Fruit fly (Drosophila melanogaster) whole organism, adult: ENCODE measurements around the gene Fie.

ENCODE experiments used
- CG11617 ChIP-seq: fragments of 200-800 bp; sonication (Bioruptor generic); optimal IDR thresholded peaks from 2 replicates; lab custom pipeline; 2017; ENCODE audit warnings: mild to moderate bottlenecking, missing biosample characterization, missing genetic modification reagents, missing genetic modification characterization
- CG14711 ChIP-seq: fragments of 200-800 bp; sonication (Bioruptor generic); optimal IDR thresholded peaks from 2 replicates; lab custom pipeline; 2018; ENCODE audit warnings: missing biosample characterization, mild to moderate bottlenecking, missing genetic modification characterization, moderate library complexity
- CG1620 ChIP-seq: fragments of 200-800 bp; sonication (Bioruptor generic); optimal IDR thresholded peaks from 2 replicates; lab custom pipeline; 2016; ENCODE audit warnings: missing biosample characterization, missing genetic modification characterization
- CG33017 ChIP-seq: fragments of 200-800 bp; sonication (Bioruptor generic); optimal IDR thresholded peaks from 2 replicates; lab custom pipeline; 2018; ENCODE audit warnings: missing biosample characterization, mild to moderate bottlenecking, missing genetic modification characterization, moderate library complexity
- CG7045 ChIP-seq: fragments of 200-800 bp; sonication (Bioruptor generic); optimal IDR thresholded peaks from 2 replicates; lab custom pipeline; 2017; ENCODE audit warnings: missing biosample characterization, mild to moderate bottlenecking, missing genetic modification characterization
- CG7101 ChIP-seq: fragments of 200-800 bp; sonication (Bioruptor generic); optimal IDR thresholded peaks from 2 replicates; lab custom pipeline; 2018; ENCODE audit warnings: missing biosample characterization, mild to moderate bottlenecking, missing genetic modification characterization, moderate library complexity
- Clk ChIP-seq: fragments of 200-800 bp; sonication (Bioruptor generic); optimal IDR thresholded peaks from 2 replicates; lab custom pipeline; 2017; ENCODE audit warnings: missing biosample characterization, missing genetic modification characterization
- cnc ChIP-seq, 2 experiments: fragments of >200 bp; optimal IDR thresholded peaks; 2 replicates each; lab custom pipeline; 2017
- toe ChIP-seq: fragments of 200-800 bp; sonication (Bioruptor generic); optimal IDR thresholded peaks from 2 replicates; lab custom pipeline; 2016; ENCODE audit warnings: missing biosample characterization, missing genetic modification characterization

DNA sequence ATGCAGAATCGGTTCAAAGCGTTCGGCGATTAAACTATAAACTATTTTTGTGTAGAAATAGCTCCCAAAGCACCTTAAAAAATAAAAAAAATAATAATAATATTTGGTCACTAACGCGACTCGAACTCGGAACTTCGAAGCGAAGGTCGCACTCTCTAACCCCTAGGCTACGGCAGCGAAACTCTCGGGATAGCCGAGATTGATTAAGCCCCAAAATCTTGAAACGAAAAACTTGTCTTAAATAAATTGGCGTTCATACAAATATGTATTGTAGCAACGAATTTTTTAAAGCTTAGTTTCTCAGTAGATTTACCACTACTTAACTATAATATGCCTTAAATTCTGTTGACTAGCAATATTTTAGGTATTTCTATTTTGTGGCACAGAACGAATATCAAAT is 2.0 kb downstream of the Fie start:
- no peak for TF ChIP-seq CG33017 (tag; lab: Kevin White, UChicago)
- TF ChIP-seq Clk (GFP tag; lab: Kevin White, UChicago), result no peak
- TF ChIP-seq toe (GFP tag; lab: Kevin White, UChicago), result no peak
- TF ChIP-seq CG7045 (GFP tag; lab: Kevin White, UChicago), result no peak
- TF ChIP-seq cnc (optimal IDR thresholded peaks at IDR 0.05; lab: Kevin White, UChicago), result no peak
- TF ChIP-seq CG14711, result no peak
- no peak for TF ChIP-seq CG7101
- no peak for TF ChIP-seq CG11617
- TF ChIP-seq CG1620, result no peak
